Fruit fly (Drosophila melanogaster): Measurements from ENCODE around the gene CG15167.

DNA sequence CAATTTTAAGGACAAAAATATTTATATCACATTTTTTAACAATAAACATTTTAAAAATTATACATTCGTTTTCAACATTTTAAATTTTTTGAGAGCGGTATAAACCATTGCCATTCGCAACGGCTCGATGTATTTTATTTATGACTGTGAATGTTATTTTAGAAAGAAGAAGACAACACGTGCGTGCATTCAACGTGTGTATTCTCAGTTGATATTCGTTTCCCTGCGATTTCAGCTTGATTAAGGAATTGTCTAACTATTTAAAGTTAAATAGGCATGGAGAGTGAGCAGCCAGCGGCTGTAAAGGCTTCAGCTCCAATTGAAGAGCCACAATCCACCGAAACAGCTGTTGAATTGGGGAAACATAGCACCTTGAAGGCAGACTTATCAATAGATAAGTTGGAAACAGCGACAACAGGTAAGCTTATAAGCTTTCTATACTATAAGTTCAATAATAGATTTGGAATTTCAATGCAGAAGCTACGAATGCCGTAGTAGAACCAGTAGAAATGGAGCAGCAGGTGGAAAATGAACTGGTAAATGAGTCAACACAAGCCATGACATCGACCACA, 41.5 kb upstream of the CG15167 start, which contains the start of gene CG10341:
- TF ChIP-seq ttk (optimal IDR thresholded peaks at IDR 0.05) (no peak), psq (optimal IDR thresholded peaks at IDR 0.05) (no peak), Sin3A (optimal IDR thresholded peaks at IDR 0.05) (no peak), Myc (optimal IDR thresholded peaks at IDR 0.05) (no peak)
